Fruit fly (Drosophila melanogaster) whole organism, embryonic: ENCODE results near the gene CG3764.

Source experiments
- Aef1 ChIP-seq: fragments of 200-800 bp; sonication (Bioruptor generic); IDR thresholded peaks from 3 replicates; pipeline ENCODE4 v1.3.6; 2022; ENCODE audit warnings: missing biosample characterization, missing genetic modification characterization
- Asciz ChIP-seq: fragments of 200-800 bp; sonication (Bioruptor generic); optimal IDR thresholded peaks from 2 replicates; lab custom pipeline; 2017; ENCODE audit warnings: missing biosample characterization, mild to moderate bottlenecking, missing genetic modification characterization, missing genetic modification reagents
- Atf6 ChIP-seq: fragments of 200-800 bp; sonication (Bioruptor generic); IDR thresholded peaks from 2 replicates; pipeline ENCODE4 v1.3.6; 2022; ENCODE audit warnings: missing biosample characterization, missing genetic modification characterization
- BtbVII ChIP-seq: fragments of 200-800 bp; sonication (Bioruptor generic); optimal IDR thresholded peaks from 3 replicates; lab custom pipeline; 2017; ENCODE audit warnings: missing biosample characterization, mild to moderate bottlenecking, missing genetic modification characterization
- CG12071 ChIP-seq: fragments of 200-800 bp; sonication (Bioruptor generic); optimal IDR thresholded peaks from 3 replicates; lab custom pipeline; 2018; ENCODE audit warnings: missing biosample characterization, mild to moderate bottlenecking, missing genetic modification characterization
- CG12219 ChIP-seq: fragments of 200-800 bp; sonication (Bioruptor generic); optimal IDR thresholded peaks from 3 replicates; lab custom pipeline; 2018; ENCODE audit warnings: missing biosample characterization, mild to moderate bottlenecking, missing genetic modification characterization
- CG14050 ChIP-seq: fragments of 200-800 bp; sonication (Bioruptor generic); IDR thresholded peaks from 3 replicates; pipeline ENCODE4 v1.3.6; 2022; ENCODE audit warnings: missing biosample characterization, missing genetic modification characterization
- CG14441 ChIP-seq: fragments of 200-800 bp; sonication (Bioruptor generic); IDR thresholded peaks from 2 replicates; pipeline ENCODE4 v1.3.6; 2022; ENCODE audit warnings: missing biosample characterization, missing genetic modification characterization
- CG14667 ChIP-seq: fragments of 200-800 bp; sonication (Bioruptor generic); IDR thresholded peaks from 2 replicates; pipeline ENCODE4 v1.3.6; 2022; ENCODE audit warnings: missing biosample characterization, missing genetic modification characterization
- CG15073 ChIP-seq: fragments of 200-800 bp; sonication (Bioruptor generic); optimal IDR thresholded peaks from 2 replicates; lab custom pipeline; 2016; ENCODE audit warnings: missing biosample characterization, missing genetic modification characterization
- CG16779 ChIP-seq: fragments of 200-800 bp; sonication (Bioruptor generic); IDR thresholded peaks from 2 replicates; pipeline ENCODE4 v1.3.6; 2022; ENCODE audit warnings: missing biosample characterization, missing genetic modification characterization
- CG31224 ChIP-seq: fragments of 200-800 bp; sonication (Bioruptor generic); IDR thresholded peaks from 2 replicates; pipeline ENCODE4 v1.3.6; 2022; ENCODE audit warnings: missing biosample characterization, missing genetic modification characterization
- CG33213 ChIP-seq: fragments of 200-800 bp; sonication (Bioruptor generic); optimal IDR thresholded peaks from 3 replicates; lab custom pipeline; 2016; ENCODE audit warnings: missing biosample characterization, missing genetic modification characterization
- CG42726 ChIP-seq: fragments of 200-800 bp; sonication (Bioruptor generic); IDR thresholded peaks from 2 replicates; pipeline ENCODE4 v1.3.6; 2022; ENCODE audit warnings: missing biosample characterization, missing genetic modification characterization; ENCODE audit not compliant: partially characterized antibody
- CG4707 ChIP-seq: fragments of 200-800 bp; sonication (Bioruptor generic); optimal IDR thresholded peaks from 2 replicates; lab custom pipeline; 2018; ENCODE audit warnings: missing biosample characterization, mild to moderate bottlenecking, missing genetic modification characterization, moderate library complexity
- CG6654 ChIP-seq: fragments of 200-800 bp; sonication (Bioruptor generic); optimal IDR thresholded peaks from 2 replicates; lab custom pipeline; 2017; ENCODE audit warnings: missing biosample characterization, mild to moderate bottlenecking, missing genetic modification characterization
- CG7271 ChIP-seq: fragments of 200-800 bp; sonication (Bioruptor generic); optimal IDR thresholded peaks from 2 replicates; lab custom pipeline; 2018; ENCODE audit warnings: missing biosample characterization, mild to moderate bottlenecking, missing genetic modification characterization, moderate library complexity
- CG7928 ChIP-seq: fragments of 200-800 bp; sonication (Bioruptor generic); optimal IDR thresholded peaks from 2 replicates; lab custom pipeline; 2017; ENCODE audit warnings: missing biosample characterization, mild to moderate bottlenecking, missing genetic modification characterization
- CG8388 ChIP-seq: fragments of 200-800 bp; sonication (Bioruptor generic); optimal IDR thresholded peaks from 2 replicates; lab custom pipeline; 2019; ENCODE audit warnings: missing biosample characterization, mild to moderate bottlenecking, missing genetic modification characterization, moderate library complexity
- CG8765 ChIP-seq: fragments of 200-800 bp; sonication (Bioruptor generic); IDR thresholded peaks from 2 replicates; pipeline ENCODE4 v1.3.6; 2022; ENCODE audit warnings: missing biosample characterization, missing genetic modification characterization
- CG9437 ChIP-seq: fragments of 200-800 bp; sonication (Bioruptor generic); optimal IDR thresholded peaks from 2 replicates; lab custom pipeline; 2018; ENCODE audit warnings: missing biosample characterization, mild to moderate bottlenecking, missing genetic modification characterization
- Camta ChIP-seq: fragments of 200-800 bp; sonication (Bioruptor generic); optimal IDR thresholded peaks from 2 replicates; lab custom pipeline; 2016; ENCODE audit warnings: missing biosample characterization, missing genetic modification characterization
- Ets65A ChIP-seq: fragments of 200-800 bp; sonication (Bioruptor generic); peaks from one replicate; lab custom pipeline; 2016; ENCODE audit warnings: missing biosample characterization, missing genetic modification characterization
- Fer2 ChIP-seq: fragments of 200-800 bp; sonication (Bioruptor generic); optimal IDR thresholded peaks from 2 replicates; lab custom pipeline; 2018; ENCODE audit warnings: missing biosample characterization, mild to moderate bottlenecking, missing genetic modification characterization, moderate library complexity
- MBD-R2 ChIP-seq: fragments of 200-800 bp; sonication (Bioruptor generic); IDR thresholded peaks from 2 replicates; pipeline ENCODE4 v1.3.6; 2022; ENCODE audit warnings: missing biosample characterization, missing genetic modification characterization
- Nf-YA ChIP-seq: fragments of 200-800 bp; sonication (Bioruptor generic); IDR thresholded peaks from 2 replicates; pipeline ENCODE4 v1.3.6; 2022; ENCODE audit warnings: missing biosample characterization, missing genetic modification characterization
- PHDP ChIP-seq: fragments of 200-800 bp; sonication (Bioruptor generic); optimal IDR thresholded peaks from 3 replicates; lab custom pipeline; 2018; ENCODE audit warnings: missing biosample characterization, mild to moderate bottlenecking, missing genetic modification characterization, moderate library complexity
- Poxn ChIP-seq: fragments of 200-800 bp; sonication (Bioruptor generic); IDR thresholded peaks from 2 replicates; pipeline ENCODE4 v1.3.6; 2022; ENCODE audit warnings: missing biosample characterization, missing genetic modification characterization
- Six4 ChIP-seq: fragments of 200-800 bp; sonication (Bioruptor generic); optimal IDR thresholded peaks from 2 replicates; lab custom pipeline; 2016; ENCODE audit warnings: missing biosample characterization, missing genetic modification characterization
- amos ChIP-seq: fragments of 200-800 bp; sonication (Bioruptor generic); IDR thresholded peaks from 2 replicates; pipeline ENCODE4 v1.3.6; 2022; ENCODE audit warnings: missing biosample characterization, missing genetic modification characterization; ENCODE audit not compliant: partially characterized antibody
- ap ChIP-seq: fragments of 200-800 bp; sonication (Bioruptor generic); IDR thresholded peaks from 2 replicates; pipeline ENCODE4 v1.3.6; 2022; ENCODE audit warnings: missing biosample characterization, missing genetic modification characterization
- br ChIP-seq: fragments of >200 bp; optimal IDR thresholded peaks from 2 replicates; lab custom pipeline; 2017
- bsh ChIP-seq, 2 experiments: fragments of 200-800 bp; sonication (Bioruptor generic); optimal IDR thresholded peaks; 2 replicates each; lab custom pipeline; 2017 to 2018; ENCODE audit warnings: mild to moderate bottlenecking in 2 of 2, missing biosample characterization in 2 of 2, missing genetic modification characterization in 2 of 2, moderate library complexity in 1 of 2
- cg ChIP-seq: fragments of 200-800 bp; sonication (Bioruptor generic); optimal IDR thresholded peaks from 3 replicates; lab custom pipeline; 2019; ENCODE audit warnings: missing biosample characterization, mild to moderate bottlenecking, missing genetic modification characterization, moderate library complexity
- croc ChIP-seq: fragments of 200-800 bp; sonication (Bioruptor generic); conservative IDR thresholded peaks from 3 replicates; pipeline ENCODE4 v1.3.6; 2022; ENCODE audit warnings: missing biosample characterization, missing genetic modification characterization
- danr ChIP-seq: fragments of 200-800 bp; sonication (Bioruptor generic); IDR thresholded peaks from 2 replicates; pipeline ENCODE4 v1.3.6; 2022; ENCODE audit warnings: missing biosample characterization, missing genetic modification characterization
- dm ChIP-seq: fragments of 200-800 bp; sonication (Bioruptor generic); optimal IDR thresholded peaks from 3 replicates; lab custom pipeline; 2016; ENCODE audit warnings: missing biosample characterization, missing genetic modification characterization
- fd102C ChIP-seq: fragments of 200-800 bp; sonication (Bioruptor generic); optimal IDR thresholded peaks from 2 replicates; lab custom pipeline; 2018; ENCODE audit warnings: missing biosample characterization, mild to moderate bottlenecking, missing genetic modification characterization, moderate library complexity
- gfzf ChIP-seq: fragments of 200-800 bp; sonication (Bioruptor generic); optimal IDR thresholded peaks from 2 replicates; lab custom pipeline; 2016; ENCODE audit warnings: missing biosample characterization, mild to moderate bottlenecking, missing genetic modification characterization, moderate library complexity
- grn ChIP-seq: fragments of 200-800 bp; sonication (Bioruptor generic); optimal IDR thresholded peaks from 3 replicates; lab custom pipeline; 2017; ENCODE audit warnings: missing biosample characterization, missing genetic modification characterization
- kay ChIP-seq: fragments of 200-800 bp; sonication (Bioruptor generic); optimal IDR thresholded peaks from 2 replicates; lab custom pipeline; 2016; ENCODE audit warnings: missing biosample characterization, missing genetic modification characterization
- lbe ChIP-seq: fragments of 200-800 bp; sonication (Bioruptor generic); optimal IDR thresholded peaks from 2 replicates; lab custom pipeline; 2016; ENCODE audit warnings: missing biosample characterization, mild to moderate bottlenecking, missing genetic modification characterization
- oc ChIP-seq: fragments of 200-800 bp; sonication (Bioruptor generic); optimal IDR thresholded peaks from 2 replicates; lab custom pipeline; 2018; ENCODE audit warnings: missing biosample characterization, mild to moderate bottlenecking, missing genetic modification characterization, moderate library complexity
- org-1 ChIP-seq: fragments of 200-800 bp; sonication (Bioruptor generic); optimal IDR thresholded peaks from 2 replicates; lab custom pipeline; 2017; ENCODE audit warnings: missing biosample characterization, missing genetic modification characterization
- sug ChIP-seq: fragments of 200-800 bp; optimal IDR thresholded peaks from 2 replicates; lab custom pipeline; 2019; ENCODE audit warnings: missing biosample characterization, mild to moderate bottlenecking, missing genetic modification characterization, moderate library complexity
- tap ChIP-seq: fragments of 200-800 bp; optimal IDR thresholded peaks from 3 replicates; lab custom pipeline; 2019; ENCODE audit warnings: missing biosample characterization, mild to moderate bottlenecking, missing genetic modification characterization, moderate library complexity
- ttk ChIP-seq: fragments of 200-800 bp; sonication (Bioruptor generic); IDR thresholded peaks from 2 replicates; pipeline ENCODE4 v2.1.2; 2022; ENCODE audit warnings: missing biosample characterization, missing genetic modification characterization
- wor ChIP-seq: fragments of 200-800 bp; sonication (Bioruptor generic); IDR thresholded peaks from 2 replicates; pipeline ENCODE4 v1.3.6; 2022; ENCODE audit warnings: missing biosample characterization, missing genetic modification characterization
- zen2 ChIP-seq: fragments of 200-800 bp; sonication (Bioruptor generic); IDR thresholded peaks from 3 replicates; pipeline ENCODE4 v1.3.6; 2022; ENCODE audit warnings: missing biosample characterization, missing genetic modification characterization; ENCODE audit not compliant: partially characterized antibody
- zf30C ChIP-seq: fragments of 200-800 bp; sonication (Bioruptor generic); optimal IDR thresholded peaks from 3 replicates; lab custom pipeline; 2018; ENCODE audit warnings: missing biosample characterization, mild to moderate bottlenecking, missing genetic modification characterization
- zfh1 ChIP-seq: fragments of 200-800 bp; sonication (Bioruptor generic); IDR thresholded peaks from 3 replicates; pipeline ENCODE4 v1.3.6; 2022; ENCODE audit warnings: missing biosample characterization, missing genetic modification characterization

Gene CG3764

dm6 chr3L:16955219-16956002 is 57.0 kb downstream of the CG3764 start:
- no peak for TF ChIP-seq Asciz (GFP tag; lab: Kevin White, UChicago)
- no peak for TF ChIP-seq Nf-YA (GFP tag; lab: Robert Waterston, UW)
- TF ChIP-seq CG7271: no peak
- peak; percentile 26 for TF ChIP-seq dm (GFP tag; lab: Kevin White, UChicago)
- TF ChIP-seq bsh (GFP tag; optimal IDR thresholded peaks at IDR 0.05; lab: Kevin White, UChicago): peak in 1 of 2 experiments; percentile 6
- peak; percentile 92 for TF ChIP-seq Ets65A (GFP tag; lab: Kevin White, UChicago)
- TF ChIP-seq BtbVII (GFP tag; lab: Kevin White, UChicago): no peak
- no peak for TF ChIP-seq CG12219 (GFP tag; lab: Kevin White, UChicago)
- TF ChIP-seq CG14050 (GFP tag; lab: Robert Waterston, UW): no peak
- TF ChIP-seq zen2 (GFP tag; lab: Robert Waterston, UW): peak; percentile 91
- no peak for TF ChIP-seq zf30C
- TF ChIP-seq CG12071 (GFP tag; lab: Kevin White, UChicago): no peak
- no peak for TF ChIP-seq croc (GFP tag; lab: Robert Waterston, UW)
- peak; percentile 95; the same call in 1 of the 2 replicates for TF ChIP-seq amos (GFP tag; lab: Robert Waterston, UW)
- no peak for TF ChIP-seq Camta (GFP tag; lab: Kevin White, UChicago)
- no peak for TF ChIP-seq danr
- no peak for TF ChIP-seq Atf6 (GFP tag; lab: Robert Waterston, UW)
- peak; percentile 49; the same call in 2 of the 3 replicates for TF ChIP-seq zfh1
- TF ChIP-seq CG8765: no peak
- no peak for TF ChIP-seq ttk (GFP tag; lab: Robert Waterston, UW)
- no peak for TF ChIP-seq fd102C (GFP tag; lab: Kevin White, UChicago)
- no peak for TF ChIP-seq lbe (GFP tag; lab: Kevin White, UChicago)
- no peak for TF ChIP-seq Six4 (GFP tag; lab: Kevin White, UChicago)
- TF ChIP-seq cg: no peak
- TF ChIP-seq CG8388: no peak
- TF ChIP-seq CG16779: no peak
- TF ChIP-seq sug (tag; lab: Kevin White, UChicago): peak; percentile 28
- TF ChIP-seq CG4707 (GFP tag; lab: Kevin White, UChicago): no peak
- no peak for TF ChIP-seq CG31224 (GFP tag; lab: Robert Waterston, UW)
- peak; percentile 94 for TF ChIP-seq CG42726 (GFP tag; lab: Robert Waterston, UW)
- TF ChIP-seq br (lab: Kevin White, UChicago): no peak
- TF ChIP-seq wor: no peak
- TF ChIP-seq CG7928: no peak
- no peak for TF ChIP-seq ap (GFP tag; lab: Robert Waterston, UW)
- peak; percentile 44; the same call in 1 of the 2 replicates for TF ChIP-seq MBD-R2 (GFP tag; lab: Robert Waterston, UW)
- TF ChIP-seq CG6654: no peak
- peak; percentile 79 for TF ChIP-seq gfzf
- no peak for TF ChIP-seq Aef1 (GFP tag; lab: Robert Waterston, UW)
- TF ChIP-seq org-1: no peak
- TF ChIP-seq CG14667: no peak
- TF ChIP-seq Poxn (GFP tag; lab: Robert Waterston, UW): no peak
- no peak for TF ChIP-seq Fer2 (tag; lab: Kevin White, UChicago)
- TF ChIP-seq tap (tag; lab: Kevin White, UChicago): no peak
- TF ChIP-seq PHDP: peak; percentile 18
- TF ChIP-seq CG33213 (GFP tag; lab: Kevin White, UChicago): peak; percentile 86
- no peak for TF ChIP-seq kay (GFP tag; lab: Kevin White, UChicago)
- no peak for TF ChIP-seq CG14441 (GFP tag; lab: Robert Waterston, UW)
- no peak for TF ChIP-seq CG9437 (GFP tag; lab: Kevin White, UChicago)
- TF ChIP-seq CG15073 (GFP tag; lab: Kevin White, UChicago): no peak
- no peak for TF ChIP-seq grn (GFP tag; lab: Kevin White, UChicago)
- peak; percentile 14 for TF ChIP-seq oc
